Fruit fly (Drosophila melanogaster) whole organism, embryonic: Measurements from ENCODE around the gene Nmdar2.

ENCODE experiments used
- CG12744 ChIP-seq: fragments of 200-800 bp; sonication (Bioruptor generic); optimal IDR thresholded peaks from 2 replicates; lab custom pipeline; 2016; ENCODE audit warnings: missing biosample characterization, missing genetic modification characterization
- sob ChIP-seq: fragments of 200-800 bp; sonication (Bioruptor generic); IDR thresholded peaks from 2 replicates; pipeline ENCODE4 v1.3.6; 2022; ENCODE audit warnings: missing biosample characterization, missing genetic modification characterization
- tio ChIP-seq: fragments of 200-800 bp; sonication (Bioruptor generic); optimal IDR thresholded peaks from 2 replicates; lab custom pipeline; 2017; ENCODE audit warnings: missing biosample characterization, missing genetic modification characterization, inconsistent platforms

dm6 chrX:1456954-1457353 is 50.7 kb downstream of the Nmdar2 start, which contains the start of gene CG14785:
- TF ChIP-seq CG12744 (GFP tag; lab: Kevin White, UChicago) (no peak), tio (no peak), sob (GFP tag; lab: Robert Waterston, UW) (no peak)
